Worm (Caenorhabditis elegans) whole organism, mixed stage, embryonic: ENCODE results near the gene clec-196.

Source experiments
- M03D4.4 ChIP-seq: sonication (generic microtip); optimal IDR thresholded peaks from 2 replicates; lab custom pipeline; 2017; ENCODE audit warnings: mild to moderate bottlenecking, missing genetic modification characterization, missing compliant biosample characterization
- bed-3 ChIP-seq: fragments of 200-800 bp; sonication (Bioruptor generic); optimal IDR thresholded peaks from 3 replicates; lab custom pipeline; 2018; ENCODE audit warnings: mild to moderate bottlenecking, missing genetic modification characterization, moderate library complexity, missing compliant biosample characterization
- blmp-1 ChIP-seq: fragments of 150-350 bp; optimal IDR thresholded peaks from 2 replicates; lab custom pipeline; 2014; ENCODE audit warnings: missing biosample characterization, missing genetic modification characterization
- ceh-39 ChIP-seq: fragments of 150-350 bp; optimal IDR thresholded peaks from 2 replicates; lab custom pipeline; 2014; ENCODE audit warnings: missing biosample characterization, missing genetic modification characterization
- ceh-43 ChIP-seq: fragments of 200-800 bp; sonication (Bioruptor generic); optimal IDR thresholded peaks from 2 replicates; lab custom pipeline; 2018; ENCODE audit warnings: mild to moderate bottlenecking, missing genetic modification characterization, moderate library complexity, missing compliant biosample characterization
- ceh-83 ChIP-seq: fragments of 200-800 bp; sonication (Bioruptor generic); optimal IDR thresholded peaks from 2 replicates; lab custom pipeline; 2018; ENCODE audit warnings: mild to moderate bottlenecking, missing genetic modification characterization, missing compliant biosample characterization
- ces-1 ChIP-seq: fragments of 150-350 bp; optimal IDR thresholded peaks from 2 replicates; lab custom pipeline; 2014; ENCODE audit warnings: missing biosample characterization, missing genetic modification reagents, missing genetic modification characterization
- cnd-1 ChIP-seq: fragments of 200-800 bp; sonication (Bioruptor generic); optimal IDR thresholded peaks from 2 replicates; lab custom pipeline; 2018; ENCODE audit warnings: mild to moderate bottlenecking, missing genetic modification characterization, missing compliant biosample characterization
- drap-1 ChIP-seq: fragments of 200-800 bp; sonication (Bioruptor generic); optimal IDR thresholded peaks from 3 replicates; lab custom pipeline; 2018; ENCODE audit warnings: mild to moderate bottlenecking, missing genetic modification characterization, missing compliant biosample characterization
- elt-1 ChIP-seq: sonication (generic microtip); optimal IDR thresholded peaks from 2 replicates; lab custom pipeline; 2017; ENCODE audit warnings: missing genetic modification characterization, mild to moderate bottlenecking, missing compliant biosample characterization, antibody characterized with exemption, moderate library complexity, borderline replicate concordance; ENCODE audit not compliant: insufficient read depth
- elt-3 ChIP-seq: fragments of 150-350 bp; optimal IDR thresholded peaks from 2 replicates; lab custom pipeline; 2014; ENCODE audit warnings: missing biosample characterization, missing genetic modification characterization
- flh-1 ChIP-seq: fragments of 200-800 bp; sonication (Bioruptor generic); optimal IDR thresholded peaks from 2 replicates; lab custom pipeline; 2018; ENCODE audit warnings: mild to moderate bottlenecking, missing genetic modification characterization, moderate library complexity, missing compliant biosample characterization
- ham-2 ChIP-seq: fragments of 200-800 bp; sonication (Bioruptor generic); optimal IDR thresholded peaks from 2 replicates; lab custom pipeline; 2018; ENCODE audit warnings: mild to moderate bottlenecking, missing genetic modification characterization, missing compliant biosample characterization
- hlh-1 ChIP-seq: fragments of 150-350 bp; optimal IDR thresholded peaks from 2 replicates; lab custom pipeline; 2014; ENCODE audit warnings: missing biosample characterization, missing genetic modification reagents, missing genetic modification characterization
- lin-13 ChIP-seq: fragments of 150-350 bp; optimal IDR thresholded peaks from 2 replicates; lab custom pipeline; 2014; ENCODE audit warnings: missing biosample characterization, missing genetic modification characterization
- lin-32 ChIP-seq: fragments of 200-800 bp; sonication (Bioruptor generic); optimal IDR thresholded peaks from 2 replicates; lab custom pipeline; 2018; ENCODE audit warnings: mild to moderate bottlenecking, missing genetic modification characterization, missing compliant biosample characterization
- lsy-2 ChIP-seq: fragments of 150-350 bp; optimal IDR thresholded peaks from 2 replicates; lab custom pipeline; 2014; ENCODE audit warnings: missing biosample characterization, missing genetic modification characterization
- mab-5 ChIP-seq: fragments of 150-350 bp; optimal IDR thresholded peaks from 2 replicates; lab custom pipeline; 2014; ENCODE audit warnings: missing biosample characterization, missing genetic modification characterization
- mep-1 ChIP-seq: fragments of 150-350 bp; optimal IDR thresholded peaks from 2 replicates; lab custom pipeline; 2017; ENCODE audit warnings: missing biosample characterization, missing genetic modification reagents, missing genetic modification characterization, inconsistent platforms
- mls-2 ChIP-seq: sonication (generic microtip); optimal IDR thresholded peaks from 2 replicates; lab custom pipeline; 2016; ENCODE audit warnings: mild to moderate bottlenecking, missing genetic modification characterization, moderate library complexity, missing compliant biosample characterization
- nhr-12 ChIP-seq: fragments of 150-350 bp; optimal IDR thresholded peaks from 2 replicates; lab custom pipeline; 2014; ENCODE audit warnings: missing biosample characterization, missing genetic modification characterization
- nhr-2 ChIP-seq: fragments of 150-350 bp; optimal IDR thresholded peaks from 2 replicates; lab custom pipeline; 2014; ENCODE audit warnings: missing biosample characterization, missing genetic modification characterization
- nhr-237 ChIP-seq: fragments of 150-350 bp; optimal IDR thresholded peaks from 2 replicates; lab custom pipeline; 2014; ENCODE audit warnings: missing biosample characterization, missing genetic modification characterization
- nhr-28 ChIP-seq: fragments of 150-350 bp; optimal IDR thresholded peaks from 2 replicates; lab custom pipeline; 2014; ENCODE audit warnings: missing biosample characterization, missing genetic modification characterization
- nhr-76 ChIP-seq: sonication (generic microtip); optimal IDR thresholded peaks from 2 replicates; lab custom pipeline; 2017; ENCODE audit warnings: missing biosample characterization, missing genetic modification characterization
- pha-4 ChIP-seq: fragments of 150-350 bp; optimal IDR thresholded peaks from 2 replicates; lab custom pipeline; 2018; ENCODE audit warnings: missing biosample characterization, missing genetic modification reagents, missing genetic modification characterization
- sem-2 ChIP-seq: fragments of 200-800 bp; sonication (Bioruptor generic); optimal IDR thresholded peaks from 2 replicates; lab custom pipeline; 2018; ENCODE audit warnings: mild to moderate bottlenecking, missing genetic modification characterization, missing compliant biosample characterization
- snpc-4 ChIP-seq: fragments of 150-350 bp; optimal IDR thresholded peaks from 2 replicates; lab custom pipeline; 2014; ENCODE audit warnings: missing biosample characterization, missing genetic modification characterization
- sptf-1 ChIP-seq: sonication (generic microtip); optimal IDR thresholded peaks from 2 replicates; lab custom pipeline; 2017; ENCODE audit warnings: mild to moderate bottlenecking, missing genetic modification characterization, moderate library complexity, missing compliant biosample characterization
- tbx-8 ChIP-seq: fragments of 200-800 bp; sonication (Bioruptor generic); optimal IDR thresholded peaks from 2 replicates; lab custom pipeline; 2018; ENCODE audit warnings: mild to moderate bottlenecking, missing genetic modification characterization, moderate library complexity, missing compliant biosample characterization
- unc-120 ChIP-seq: sonication (generic microtip); optimal IDR thresholded peaks from 2 replicates; lab custom pipeline; 2017; ENCODE audit warnings: missing genetic modification characterization, missing compliant biosample characterization; ENCODE audit not compliant: poor library complexity, severe bottlenecking
- unc-39 ChIP-seq: fragments of 150-350 bp; optimal IDR thresholded peaks from 2 replicates; lab custom pipeline; 2014; ENCODE audit warnings: missing biosample characterization, missing genetic modification characterization
- unc-62 ChIP-seq: fragments of 150-350 bp; optimal IDR thresholded peaks from 2 replicates; lab custom pipeline; 2014; ENCODE audit warnings: missing biosample characterization, missing genetic modification reagents, missing genetic modification characterization
- zip-8 ChIP-seq: fragments of 150-350 bp; optimal IDR thresholded peaks from 2 replicates; lab custom pipeline; 2014; ENCODE audit warnings: missing biosample characterization, missing genetic modification characterization
- ztf-11 ChIP-seq: fragments of 150-350 bp; optimal IDR thresholded peaks from 2 replicates; lab custom pipeline; 2014; ENCODE audit warnings: missing biosample characterization, missing genetic modification characterization

The clec-196 gene

ce11 chrIV:17264714-17265113, 12.0 kb upstream of the clec-196 start, which contains the start of gene F26D10.13:
F26D10.13 (minus strand) TSS chrIV:17264814.
- no peak for TF ChIP-seq nhr-28 (tag; lab: Kevin White, UChicago)
- no peak for TF ChIP-seq nhr-2 (tag; lab: Kevin White, UChicago)
- no peak for TF ChIP-seq sem-2 (GFP tag; lab: Kevin White, UChicago)
- TF ChIP-seq elt-1 (tag; lab: Kevin White, UChicago), result no peak
- no peak for TF ChIP-seq lsy-2

ce11 chrIV:17265279-17265678, 11.5 kb upstream of the clec-196 start, which contains the start of gene str-187:
str-187 (plus strand) TSS chrIV:17265579.
- no peak for TF ChIP-seq unc-39 (tag; lab: Kevin White, UChicago)
- no peak for TF ChIP-seq cnd-1
- TF ChIP-seq mab-5, result no peak
- no peak for TF ChIP-seq nhr-237 (tag; lab: Kevin White, UChicago)
- no peak for TF ChIP-seq ceh-43 (GFP tag; lab: Kevin White, UChicago)
- TF ChIP-seq hlh-1 (tag; lab: Kevin White, UChicago), result no peak
- no peak for TF ChIP-seq zip-8 (tag; lab: Kevin White, UChicago)
- no peak for TF ChIP-seq unc-120 (tag; lab: Kevin White, UChicago)
- no peak for TF ChIP-seq ceh-83 (GFP tag; lab: Kevin White, UChicago)
- TF ChIP-seq nhr-28 (tag; lab: Kevin White, UChicago), result no peak

- TF ChIP-seq mls-2 (tag; lab: Kevin White, UChicago) (no peak), lsy-2 (no peak)
Measured at ce11 chrIV:17265716-17266115, 11.0 kb upstream of the clec-196 start.

- peak; percentile 2 for TF ChIP-seq nhr-2 (tag; lab: Kevin White, UChicago)
- TF ChIP-seq snpc-4, result no peak
- TF ChIP-seq ces-1 (GFP tag; lab: Kevin White, UChicago), result peak; percentile 44
Measured at ce11 chrIV:17267304-17267891, 9.4 kb upstream of the clec-196 start.

ce11 chrIV:17268069-17268468, 8.7 kb upstream of the clec-196 start:
- TF ChIP-seq flh-1 (GFP tag; lab: Kevin White, UChicago) (no peak), ces-1 (GFP tag; lab: Kevin White, UChicago) (no peak), mab-5 (no peak), drap-1 (GFP tag; lab: Kevin White, UChicago) (no peak), mls-2 (tag; lab: Kevin White, UChicago) (no peak), nhr-76 (no peak), elt-1 (tag; lab: Kevin White, UChicago) (no peak), unc-39 (tag; lab: Kevin White, UChicago) (no peak), snpc-4 (no peak), ztf-11 (tag; lab: Kevin White, UChicago) (no peak), cnd-1 (no peak), lsy-2 (no peak), lin-13 (tag; lab: Kevin White, UChicago) (no peak), sem-2 (GFP tag; lab: Kevin White, UChicago) (no peak), lin-32 (no peak), tbx-8 (no peak), M03D4.4 (tag; lab: Kevin White, UChicago) (no peak), elt-3 (tag; lab: Kevin White, UChicago) (no peak), ham-2 (GFP tag; lab: Kevin White, UChicago) (no peak)

- TF ChIP-seq flh-1 (GFP tag; lab: Kevin White, UChicago) (no peak), unc-62 (peak; percentile 78), mls-2 (tag; lab: Kevin White, UChicago) (peak; percentile 13), nhr-2 (tag; lab: Kevin White, UChicago) (no peak), mab-5 (peak; percentile 48), tbx-8 (no peak), nhr-76 (no peak), pha-4 (no peak), elt-1 (tag; lab: Kevin White, UChicago) (no peak), unc-120 (tag; lab: Kevin White, UChicago) (peak; percentile 57), hlh-1 (tag; lab: Kevin White, UChicago) (peak; percentile 51), lsy-2 (peak; percentile 14), ceh-43 (GFP tag; lab: Kevin White, UChicago) (no peak), nhr-28 (tag; lab: Kevin White, UChicago) (no peak), cnd-1 (peak; percentile 5), sem-2 (GFP tag; lab: Kevin White, UChicago) (no peak), nhr-12 (no peak), zip-8 (tag; lab: Kevin White, UChicago) (no peak), bed-3 (GFP tag; lab: Kevin White, UChicago) (no peak), blmp-1 (tag; lab: Kevin White, UChicago) (peak; percentile 8), mep-1 (tag; lab: Kevin White, UChicago) (no peak), unc-39 (tag; lab: Kevin White, UChicago) (no peak), ces-1 (GFP tag; lab: Kevin White, UChicago) (peak; percentile 93), drap-1 (GFP tag; lab: Kevin White, UChicago) (no peak), ceh-39 (no peak), sptf-1 (tag; lab: Kevin White, UChicago) (no peak), lin-32 (no peak), ceh-83 (GFP tag; lab: Kevin White, UChicago) (no peak), M03D4.4 (tag; lab: Kevin White, UChicago) (no peak), ztf-11 (tag; lab: Kevin White, UChicago) (no peak), snpc-4 (no peak), lin-13 (tag; lab: Kevin White, UChicago) (no peak)
Measured at ce11 chrIV:17268628-17269027, 8.1 kb upstream of the clec-196 start.
